Fruit fly (Drosophila melanogaster): Measurements from ENCODE around the gene CG17028.

dm6 chr3L:16024276-16025019 lies 46.1 kb downstream of the CG17028 start:
- no peak for TF ChIP-seq Sin3A (optimal IDR thresholded peaks at IDR 0.05)
- no peak for TF ChIP-seq h (optimal IDR thresholded peaks at IDR 0.05)
- no peak for TF ChIP-seq Myc (optimal IDR thresholded peaks at IDR 0.05)
- TF ChIP-seq psq (optimal IDR thresholded peaks at IDR 0.05): no peak
- TF ChIP-seq insv (optimal IDR thresholded peaks at IDR 0.05): no peak
- no peak for TF ChIP-seq ttk (optimal IDR thresholded peaks at IDR 0.05)
